Worm (Caenorhabditis elegans): ENCODE data around the gene dnc-3.

- TF ChIP-seq tab-1 (GFP tag; IDR thresholded peaks at IDR 0.05) (no peak), klf-2 (GFP tag; conservative IDR thresholded peaks at IDR 0.05) (no peak), T22C8.4 (GFP tag; IDR thresholded peaks at IDR 0.05) (no peak), ztf-29 (GFP tag; IDR thresholded peaks at IDR 0.05) (no peak), ref-1 (GFP tag; conservative IDR thresholded peaks at IDR 0.05) (no peak), flt-1 (GFP tag; IDR thresholded peaks at IDR 0.05) (no peak), med-1 (GFP tag; optimal IDR thresholded peaks at IDR 0.05; ENCODE audit: insufficient read depth) (no peak), cog-1 (tag; optimal IDR thresholded peaks at IDR 0.05) (no peak)
These were observed 28.2 kb downstream of the dnc-3 start, which contains the start of gene srh-59 for ce11 chrII:3581752-3582151.

All from whole organism, midembryonic.